Fruit fly (Drosophila melanogaster) whole organism, embryonic: ENCODE measurements around the gene CG5381.

ENCODE experiments used
- Atf6 ChIP-seq: fragments of 200-800 bp; sonication (Bioruptor generic); IDR thresholded peaks from 2 replicates; pipeline ENCODE4 v1.3.6; 2022; ENCODE audit warnings: missing biosample characterization, missing genetic modification characterization
- CG10147 ChIP-seq: fragments of 200-800 bp; sonication (Bioruptor generic); optimal IDR thresholded peaks from 2 replicates; lab custom pipeline; 2019; ENCODE audit warnings: missing biosample characterization, mild to moderate bottlenecking, missing genetic modification characterization, moderate library complexity
- CG10267 ChIP-seq: fragments of 200-800 bp; sonication (Bioruptor generic); optimal IDR thresholded peaks from 2 replicates; lab custom pipeline; 2018; ENCODE audit warnings: missing biosample characterization, mild to moderate bottlenecking, missing genetic modification characterization, moderate library complexity
- CG11247 ChIP-seq: fragments of 200-800 bp; sonication (Bioruptor generic); IDR thresholded peaks from 2 replicates; pipeline ENCODE4 v1.3.6; 2022; ENCODE audit warnings: missing biosample characterization, missing genetic modification characterization
- CG12071 ChIP-seq: fragments of 200-800 bp; sonication (Bioruptor generic); optimal IDR thresholded peaks from 3 replicates; lab custom pipeline; 2018; ENCODE audit warnings: missing biosample characterization, mild to moderate bottlenecking, missing genetic modification characterization
- CG12219 ChIP-seq: fragments of 200-800 bp; sonication (Bioruptor generic); optimal IDR thresholded peaks from 3 replicates; lab custom pipeline; 2018; ENCODE audit warnings: missing biosample characterization, mild to moderate bottlenecking, missing genetic modification characterization
- CG12942 ChIP-seq: fragments of 200-800 bp; sonication (Bioruptor generic); optimal IDR thresholded peaks from 3 replicates; lab custom pipeline; 2016; ENCODE audit warnings: missing biosample characterization, missing genetic modification characterization
- CG13287 ChIP-seq: fragments of 200-800 bp; sonication (Bioruptor generic); IDR thresholded peaks from 2 replicates; pipeline ENCODE4 v1.3.6; 2022; ENCODE audit warnings: missing biosample characterization, missing genetic modification characterization; ENCODE audit not compliant: partially characterized antibody
- CG13894 ChIP-seq: fragments of 200-800 bp; sonication (Bioruptor generic); optimal IDR thresholded peaks from 3 replicates; lab custom pipeline; 2018; ENCODE audit warnings: missing biosample characterization, mild to moderate bottlenecking, missing genetic modification characterization, moderate library complexity
- CG17328 ChIP-seq: fragments of 200-800 bp; sonication (Bioruptor generic); IDR thresholded peaks from 2 replicates; pipeline ENCODE4 v1.3.6; 2022; ENCODE audit warnings: missing biosample characterization, missing genetic modification characterization
- CG17802 ChIP-seq: fragments of 200-800 bp; sonication (Bioruptor generic); optimal IDR thresholded peaks from 2 replicates; lab custom pipeline; 2018; ENCODE audit warnings: missing biosample characterization, mild to moderate bottlenecking, missing genetic modification characterization, moderate library complexity
- CG18619 ChIP-seq: fragments of 200-800 bp; sonication (Bioruptor generic); optimal IDR thresholded peaks from 3 replicates; lab custom pipeline; 2017; ENCODE audit warnings: missing biosample characterization, mild to moderate bottlenecking, missing genetic modification characterization
- CG31365 ChIP-seq: fragments of 200-800 bp; sonication (Bioruptor generic); optimal IDR thresholded peaks from 2 replicates; lab custom pipeline; 2018; ENCODE audit warnings: missing biosample characterization, mild to moderate bottlenecking, missing genetic modification characterization
- CG32767 ChIP-seq: fragments of 200-800 bp; sonication (Bioruptor generic); IDR thresholded peaks from 2 replicates; pipeline ENCODE4 v1.3.6; 2022; ENCODE audit warnings: missing biosample characterization, missing genetic modification characterization
- CG32772 ChIP-seq: fragments of 200-800 bp; sonication (Bioruptor generic); IDR thresholded peaks from 2 replicates; pipeline ENCODE4 v1.3.6; 2022; ENCODE audit warnings: missing biosample characterization, missing genetic modification characterization
- CG4424 ChIP-seq: fragments of 200-800 bp; sonication (Bioruptor generic); optimal IDR thresholded peaks from 3 replicates; lab custom pipeline; 2016; ENCODE audit warnings: missing biosample characterization, missing genetic modification characterization
- CG4820 ChIP-seq: fragments of 200-800 bp; sonication (Bioruptor generic); optimal IDR thresholded peaks from 3 replicates; lab custom pipeline; 2016; ENCODE audit warnings: missing biosample characterization, missing genetic modification characterization
- CG5245 ChIP-seq: fragments of 200-800 bp; sonication (Bioruptor generic); optimal IDR thresholded peaks from 3 replicates; lab custom pipeline; 2016; ENCODE audit warnings: missing biosample characterization, missing genetic modification characterization
- CG7372 ChIP-seq: fragments of 200-800 bp; sonication (Bioruptor generic); IDR thresholded peaks from 2 replicates; pipeline ENCODE4 v1.3.6; 2022; ENCODE audit warnings: missing biosample characterization, missing genetic modification characterization
- CG7963 ChIP-seq: fragments of 200-800 bp; sonication (Bioruptor generic); IDR thresholded peaks from 3 replicates; pipeline ENCODE4 v1.3.6; 2022; ENCODE audit warnings: missing biosample characterization, missing genetic modification characterization; ENCODE audit not compliant: partially characterized antibody
- CG9215 ChIP-seq: fragments of 200-800 bp; sonication (Bioruptor generic); IDR thresholded peaks from 2 replicates; pipeline ENCODE4 v1.3.6; 2022; ENCODE audit warnings: missing biosample characterization, missing genetic modification characterization
- Dad ChIP-seq: fragments of 200-800 bp; sonication (Bioruptor generic); optimal IDR thresholded peaks from 3 replicates; lab custom pipeline; 2016; ENCODE audit warnings: missing biosample characterization, missing genetic modification characterization
- Dp ChIP-seq: fragments of 200-800 bp; sonication (Bioruptor generic); optimal IDR thresholded peaks from 2 replicates; lab custom pipeline; 2018; ENCODE audit warnings: missing biosample characterization, mild to moderate bottlenecking, missing genetic modification characterization, moderate library complexity
- Ets65A ChIP-seq: fragments of 200-800 bp; sonication (Bioruptor generic); peaks from one replicate; lab custom pipeline; 2016; ENCODE audit warnings: missing biosample characterization, missing genetic modification characterization
- Fer3 ChIP-seq: fragments of 200-800 bp; sonication (Bioruptor generic); optimal IDR thresholded peaks from 2 replicates; lab custom pipeline; 2018; ENCODE audit warnings: missing biosample characterization, mild to moderate bottlenecking, missing genetic modification characterization, moderate library complexity
- GATAe ChIP-seq: fragments of 200-800 bp; sonication (Bioruptor generic); conservative IDR thresholded peaks from 2 replicates; pipeline ENCODE4 v1.3.6; 2022; ENCODE audit warnings: missing biosample characterization, missing genetic modification characterization
- Hand ChIP-seq: fragments of 200-800 bp; sonication (Bioruptor generic); optimal IDR thresholded peaks from 2 replicates; lab custom pipeline; 2017; ENCODE audit warnings: mild to moderate bottlenecking, missing biosample characterization, missing genetic modification reagents, missing genetic modification characterization
- Lim3 ChIP-seq: fragments of 200-800 bp; sonication (Bioruptor generic); IDR thresholded peaks from 2 replicates; pipeline ENCODE4 v1.3.6; 2022; ENCODE audit warnings: missing biosample characterization, missing genetic modification characterization
- Lpt ChIP-seq: fragments of >200 bp; optimal IDR thresholded peaks from 2 replicates; lab custom pipeline; 2018; ENCODE audit warnings: missing biosample characterization, missing genetic modification characterization
- Nf-YB ChIP-seq: fragments of 200-800 bp; sonication (Bioruptor generic); optimal IDR thresholded peaks from 3 replicates; lab custom pipeline; 2019; ENCODE audit warnings: missing biosample characterization, mild to moderate bottlenecking, missing genetic modification characterization, moderate library complexity
- Opbp ChIP-seq: fragments of 200-800 bp; sonication (Bioruptor generic); IDR thresholded peaks from 3 replicates; pipeline ENCODE4 v1.3.6; 2022; ENCODE audit warnings: missing biosample characterization, missing genetic modification characterization; ENCODE audit not compliant: partially characterized antibody
- Sin3A ChIP-seq: fragments of >200 bp; optimal IDR thresholded peaks from 2 replicates; lab custom pipeline; 2018
- Sry-β ChIP-seq: fragments of 200-800 bp; sonication (Bioruptor generic); optimal IDR thresholded peaks from 2 replicates; lab custom pipeline; 2018; ENCODE audit warnings: missing biosample characterization, mild to moderate bottlenecking, missing genetic modification characterization, moderate library complexity
- Taf1 ChIP-seq: fragments of 200-800 bp; sonication (Bioruptor generic); IDR thresholded peaks from 2 replicates; pipeline ENCODE4 v1.3.6; 2022; ENCODE audit warnings: missing biosample characterization, missing genetic modification characterization
- Xbp1 ChIP-seq: fragments of 200-800 bp; sonication (Bioruptor generic); optimal IDR thresholded peaks from 3 replicates; lab custom pipeline; 2016; ENCODE audit warnings: missing biosample characterization, mild to moderate bottlenecking, missing genetic modification characterization
- ara ChIP-seq: fragments of 200-800 bp; sonication (Bioruptor generic); IDR thresholded peaks from 2 replicates; pipeline ENCODE4 v1.3.6; 2022; ENCODE audit warnings: missing biosample characterization, missing genetic modification characterization
- bigmax ChIP-seq: fragments of 200-800 bp; sonication (Bioruptor generic); optimal IDR thresholded peaks from 2 replicates; lab custom pipeline; 2018; ENCODE audit warnings: missing biosample characterization, mild to moderate bottlenecking, missing genetic modification characterization
- btn ChIP-seq: fragments of 200-800 bp; sonication (Bioruptor generic); optimal IDR thresholded peaks from 2 replicates; lab custom pipeline; 2016; ENCODE audit warnings: missing biosample characterization, missing genetic modification characterization
- caup ChIP-seq: fragments of 200-800 bp; sonication (Bioruptor generic); optimal IDR thresholded peaks from 3 replicates; lab custom pipeline; 2017; ENCODE audit warnings: missing biosample characterization, mild to moderate bottlenecking, missing genetic modification characterization, moderate library complexity; ENCODE audit not compliant: severe bottlenecking
- emc ChIP-seq: fragments of 200-800 bp; sonication (Bioruptor generic); optimal IDR thresholded peaks from 2 replicates; lab custom pipeline; 2016; ENCODE audit warnings: missing biosample characterization, missing genetic modification characterization
- eve ChIP-seq, 2 experiments: fragments of >200 bp; optimal IDR thresholded peaks; 2 replicates each; lab custom pipeline; 2017; ENCODE audit warnings: missing biosample characterization in 2 of 2, missing genetic modification characterization in 2 of 2
- fd3F ChIP-seq: fragments of 200-800 bp; sonication (Bioruptor generic); optimal IDR thresholded peaks from 2 replicates; lab custom pipeline; 2018; ENCODE audit warnings: missing biosample characterization, mild to moderate bottlenecking, missing genetic modification characterization, moderate library complexity
- fu2 ChIP-seq: fragments of 200-800 bp; sonication (Bioruptor generic); optimal IDR thresholded peaks from 2 replicates; lab custom pipeline; 2016; ENCODE audit warnings: missing biosample characterization, missing genetic modification characterization
- gsb-n ChIP-seq: fragments of 200-800 bp; sonication (Bioruptor generic); optimal IDR thresholded peaks from 3 replicates; lab custom pipeline; 2018; ENCODE audit warnings: missing biosample characterization, mild to moderate bottlenecking, missing genetic modification characterization
- odd ChIP-seq: fragments of 200-800 bp; sonication (Bioruptor generic); optimal IDR thresholded peaks from 2 replicates; lab custom pipeline; 2017; ENCODE audit warnings: missing biosample characterization, mild to moderate bottlenecking, missing genetic modification characterization
- sisA ChIP-seq: fragments of 200-800 bp; sonication (Bioruptor generic); IDR thresholded peaks from 2 replicates; pipeline ENCODE4 v1.3.6; 2022; ENCODE audit warnings: missing biosample characterization, missing genetic modification characterization
- vnd ChIP-seq: fragments of 200-800 bp; sonication (Bioruptor generic); IDR thresholded peaks from 3 replicates; pipeline ENCODE4 v1.3.6; 2022; ENCODE audit warnings: missing biosample characterization, missing genetic modification characterization; ENCODE audit not compliant: partially characterized antibody
- wek ChIP-seq: fragments of 200-800 bp; sonication (Bioruptor generic); optimal IDR thresholded peaks from 3 replicates; lab custom pipeline; 2018; ENCODE audit warnings: missing biosample characterization, mild to moderate bottlenecking, missing genetic modification characterization, moderate library complexity
- zfh1 ChIP-seq: fragments of 200-800 bp; sonication (Bioruptor generic); IDR thresholded peaks from 3 replicates; pipeline ENCODE4 v1.3.6; 2022; ENCODE audit warnings: missing biosample characterization, missing genetic modification characterization

The CG5381 gene

DNA sequence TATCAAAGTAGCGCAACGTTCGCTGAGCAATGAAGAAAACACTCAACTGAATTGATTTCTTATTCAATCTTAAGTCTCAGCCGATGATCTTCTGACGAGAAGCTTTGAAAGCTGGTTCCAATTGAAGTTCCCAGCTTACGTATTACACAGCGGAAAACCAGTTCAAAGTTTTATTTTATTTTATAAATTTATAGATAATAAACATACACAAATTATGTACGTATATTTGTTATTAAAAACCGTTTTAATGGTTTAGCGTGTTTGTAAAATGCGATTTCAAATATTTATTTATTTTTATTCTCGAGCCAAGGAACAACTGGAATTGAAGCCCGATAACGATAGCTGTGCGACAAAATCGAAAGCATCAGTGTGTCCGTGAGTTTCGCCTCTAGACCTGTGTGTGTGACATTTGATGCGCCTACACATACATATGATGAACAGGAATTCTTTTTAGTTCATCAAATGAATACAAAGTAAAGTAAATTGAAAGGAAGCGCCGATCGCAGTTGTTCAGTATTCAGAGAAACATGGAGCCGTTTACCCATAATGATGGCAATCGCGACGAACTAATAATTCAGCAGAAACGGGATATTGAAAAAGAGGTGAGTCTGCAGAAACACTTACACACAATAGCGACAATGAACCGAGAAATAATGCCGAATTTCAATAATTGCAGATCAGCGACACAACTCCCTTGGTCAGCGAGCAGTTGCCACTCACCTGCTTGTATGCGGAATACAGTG is 16.2 kb downstream of the CG5381 start, which contains the start of the genes CG5390 and CG4968 (continued):
- 0 out of 2 replicates have a peak, but pooled peaks have one; percentile 52 for TF ChIP-seq CG32767 (GFP tag; lab: Robert Waterston, UW)
- peak; percentile 66 for TF ChIP-seq CG7372
- peak; percentile 56 for TF ChIP-seq odd (GFP tag; lab: Kevin White, UChicago)
- no peak for TF ChIP-seq gsb-n (tag; lab: Kevin White, UChicago)
- 0 out of 3 replicates have a peak, but pooled peaks have one; percentile 48 for TF ChIP-seq zfh1 (GFP tag; lab: Robert Waterston, UW)
- peak; percentile 1 for TF ChIP-seq Sry-β
- peak; percentile 52 for TF ChIP-seq CG12942
- TF ChIP-seq CG17802 (tag; lab: Kevin White, UChicago): peak; percentile 7
- no peak for TF ChIP-seq Sin3A (lab: Kevin White, UChicago)
- no peak for TF ChIP-seq CG12071 (GFP tag; lab: Kevin White, UChicago)
- 0 out of 2 replicates have a peak, but pooled peaks have one; percentile 14 for TF ChIP-seq Taf1 (GFP tag; lab: Robert Waterston, UW)
- TF ChIP-seq CG17328 (GFP tag; lab: Robert Waterston, UW): peak; percentile 69
- TF ChIP-seq CG13287 (GFP tag; lab: Robert Waterston, UW): peak; percentile 73
- peak; percentile 75; the same call in 1 of the 2 replicates for TF ChIP-seq Atf6 (GFP tag; lab: Robert Waterston, UW)
- peak; percentile 57 for TF ChIP-seq CG4424 (GFP tag; lab: Kevin White, UChicago)
- peak; percentile 61 for TF ChIP-seq caup
- no peak for TF ChIP-seq CG5245
- peak; percentile 77 for TF ChIP-seq Fer3 (tag; lab: Kevin White, UChicago)
- peak; percentile 67 for TF ChIP-seq Xbp1 (GFP tag; lab: Kevin White, UChicago)
- peak; percentile 44 for TF ChIP-seq Nf-YB (GFP tag; lab: Kevin White, UChicago)
- TF ChIP-seq CG10267 (tag; lab: Kevin White, UChicago): peak; percentile 75
- TF ChIP-seq CG10147 (GFP tag; lab: Kevin White, UChicago): peak; percentile 70
- TF ChIP-seq Dp (GFP tag; lab: Kevin White, UChicago): peak; percentile 58
- peak; percentile 20 for TF ChIP-seq CG4820 (GFP tag; lab: Kevin White, UChicago)
- TF ChIP-seq fu2 (GFP tag; lab: Kevin White, UChicago): no peak
- no peak for TF ChIP-seq btn (GFP tag; lab: Kevin White, UChicago)
- no peak for TF ChIP-seq Lim3 (GFP tag; lab: Robert Waterston, UW)
- TF ChIP-seq ara (GFP tag; lab: Robert Waterston, UW): no peak
- peak; percentile 62 for TF ChIP-seq fd3F (GFP tag; lab: Kevin White, UChicago)
- no peak for TF ChIP-seq CG31365 (tag; lab: Kevin White, UChicago)
- 0 out of 3 replicates have a peak, but pooled peaks have one; percentile 17 for TF ChIP-seq CG7963 (GFP tag; lab: Robert Waterston, UW)
- TF ChIP-seq Lpt (GFP tag; lab: Kevin White, UChicago): no peak
- TF ChIP-seq CG18619: peak; percentile 38
- no peak for TF ChIP-seq sisA
- no peak for TF ChIP-seq CG9215 (GFP tag; lab: Robert Waterston, UW)
- TF ChIP-seq GATAe (GFP tag; lab: Robert Waterston, UW): no peak
- 0 out of 3 replicates have a peak, but pooled peaks have one; percentile 24 for TF ChIP-seq Opbp (GFP tag; lab: Robert Waterston, UW)
- TF ChIP-seq emc (GFP tag; lab: Kevin White, UChicago): no peak
- TF ChIP-seq Ets65A (GFP tag; lab: Kevin White, UChicago): peak; percentile 89
- TF ChIP-seq eve (GFP tag; optimal IDR thresholded peaks at IDR 0.05; lab: Kevin White, UChicago): no peak
- peak; percentile 37 for TF ChIP-seq CG12219 (GFP tag; lab: Kevin White, UChicago)
- no peak for TF ChIP-seq wek (GFP tag; lab: Kevin White, UChicago)
- no peak for TF ChIP-seq CG32772
- TF ChIP-seq Dad (GFP tag; lab: Kevin White, UChicago): peak; percentile 8
- peak; percentile 88 for TF ChIP-seq CG13894
- no peak for TF ChIP-seq vnd
- TF ChIP-seq CG11247: 0 out of 2 replicates have a peak, but pooled peaks have one; percentile 34
- TF ChIP-seq bigmax (GFP tag; lab: Kevin White, UChicago): no peak
- peak; percentile 54 for TF ChIP-seq Hand (GFP tag; lab: Kevin White, UChicago)
